Worm (Caenorhabditis elegans): ENCODE data around the gene ZC204.17.
"Not testable (repeated sequence)": the region's sequence is repeated elsewhere in the genome, so short reads cannot be mapped to it uniquely, and the experiment has no call there.

ZC204.17 gene

ce11 chrII:1633490-1633889 lies 12.6 kb downstream of the ZC204.17 start, which contains the start of gene C08E3.1:
Gene C08E3.1 (plus strand): TSS chrII:1633790.
- TF ChIP-seq nhr-28, lin-13, cnd-1 (tag; optimal IDR thresholded peaks at IDR 0.05): not testable (repeated sequence)

DNA sequence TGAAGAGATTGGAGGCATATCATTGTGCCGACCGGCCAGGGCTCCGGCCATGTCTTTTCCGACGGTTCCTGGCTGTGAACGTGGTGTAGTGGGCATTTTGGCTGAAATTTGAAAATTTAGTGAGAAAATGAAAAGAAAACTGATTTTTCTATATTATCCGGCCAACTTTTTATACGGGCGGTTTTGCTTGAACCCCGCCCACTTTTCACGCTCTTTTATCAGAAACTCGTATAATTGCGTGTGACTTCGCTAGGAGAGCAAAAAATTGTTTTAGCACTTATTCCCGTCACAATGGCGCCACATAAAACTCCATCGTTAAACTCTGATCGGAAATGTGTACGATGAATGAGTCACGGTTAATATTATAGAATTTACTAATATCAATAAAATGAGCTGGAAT lies 13.9 kb downstream of the ZC204.17 start, which contains the start of gene C08E3.13:
Gene C08E3.13 (minus strand): TSS at position 101 of the 400 bp plus-strand sequence.
- not testable (repeated sequence) for TF ChIP-seq pha-4 (tag; optimal IDR thresholded peaks at IDR 0.05); blmp-1 (tag; optimal IDR thresholded peaks at IDR 0.05); flh-1 (GFP tag; optimal IDR thresholded peaks at IDR 0.05)

- not testable (repeated sequence) for TF ChIP-seq mls-2, zip-8, hlh-1 (tag; optimal IDR thresholded peaks at IDR 0.05)
Observed at ce11 chrII:1627783-1628182, 18.3 kb downstream of the ZC204.17 start, which contains the start of gene C08E3.15. Gene C08E3.15 (minus strand): TSS chrII:1627883.

ce11 chrII:1625666-1626065 lies 20.4 kb downstream of the ZC204.17 start, which contains the start of gene C08E3.14:
Gene C08E3.14 (plus strand): TSS chrII:1625966.
- TF ChIP-seq mep-1 (tag; optimal IDR thresholded peaks at IDR 0.05) (no peak), ceh-83 (GFP tag; optimal IDR thresholded peaks at IDR 0.05) (no peak), blmp-1 (tag; optimal IDR thresholded peaks at IDR 0.05) (no peak), mls-2 (tag; optimal IDR thresholded peaks at IDR 0.05) (no peak), lin-32 (GFP tag; optimal IDR thresholded peaks at IDR 0.05) (no peak), lsy-2 (tag; optimal IDR thresholded peaks at IDR 0.05) (no peak), flh-1 (GFP tag; optimal IDR thresholded peaks at IDR 0.05) (no peak), nhr-12 (tag; optimal IDR thresholded peaks at IDR 0.05) (no peak), M03D4.4 (tag; optimal IDR thresholded peaks at IDR 0.05) (no peak), snpc-4 (tag; optimal IDR thresholded peaks at IDR 0.05) (no peak), ham-2 (GFP tag; optimal IDR thresholded peaks at IDR 0.05) (no peak), ces-1 (GFP tag; optimal IDR thresholded peaks at IDR 0.05) (no peak), sptf-1 (tag; optimal IDR thresholded peaks at IDR 0.05) (no peak), mab-5 (tag; optimal IDR thresholded peaks at IDR 0.05) (no peak), zip-8 (tag; optimal IDR thresholded peaks at IDR 0.05) (no peak), nhr-2 (tag; optimal IDR thresholded peaks at IDR 0.05) (no peak)

- TF ChIP-seq cnd-1 (tag; optimal IDR thresholded peaks at IDR 0.05) = no peak
- TF ChIP-seq blmp-1 (tag; optimal IDR thresholded peaks at IDR 0.05) = no peak
- TF ChIP-seq nhr-237 (tag; optimal IDR thresholded peaks at IDR 0.05) = no peak
- TF ChIP-seq lsy-2 (tag; optimal IDR thresholded peaks at IDR 0.05) = no peak
- no peak for TF ChIP-seq ceh-83 (GFP tag; optimal IDR thresholded peaks at IDR 0.05)
- no peak for TF ChIP-seq mab-5 (tag; optimal IDR thresholded peaks at IDR 0.05)
- TF ChIP-seq elt-1 (tag; optimal IDR thresholded peaks at IDR 0.05; ENCODE audit: borderline replicate concordance, insufficient read depth) = no peak
- TF ChIP-seq sptf-1 (tag; optimal IDR thresholded peaks at IDR 0.05) = no peak
- TF ChIP-seq tbx-8 (GFP tag; optimal IDR thresholded peaks at IDR 0.05) = no peak
- TF ChIP-seq hlh-1 (tag; optimal IDR thresholded peaks at IDR 0.05) = no peak
- no peak for TF ChIP-seq bed-3 (GFP tag; optimal IDR thresholded peaks at IDR 0.05)
- TF ChIP-seq unc-120 (tag; optimal IDR thresholded peaks at IDR 0.05; ENCODE audit: poor library complexity, severe bottlenecking) = no peak
- TF ChIP-seq snpc-4 (tag; optimal IDR thresholded peaks at IDR 0.05) = no peak
- TF ChIP-seq ceh-43 (GFP tag; optimal IDR thresholded peaks at IDR 0.05) = no peak
- no peak for TF ChIP-seq lin-32 (GFP tag; optimal IDR thresholded peaks at IDR 0.05)
- TF ChIP-seq ham-2 (GFP tag; optimal IDR thresholded peaks at IDR 0.05) = no peak
Observed at ce11 chrII:1624572-1624971, 21.5 kb downstream of the ZC204.17 start, which contains the start of gene fbxa-160. Gene fbxa-160 (minus strand): TSS chrII:1624672.

ce11 chrII:1621795-1622194 lies 24.3 kb downstream of the ZC204.17 start:
- TF ChIP-seq bed-3 (GFP tag; optimal IDR thresholded peaks at IDR 0.05) = no peak
- no peak for TF ChIP-seq zip-8 (tag; optimal IDR thresholded peaks at IDR 0.05)
- no peak for TF ChIP-seq pha-4 (tag; optimal IDR thresholded peaks at IDR 0.05)
- TF ChIP-seq snpc-4 (tag; optimal IDR thresholded peaks at IDR 0.05) = no peak
- no peak for TF ChIP-seq sptf-1 (tag; optimal IDR thresholded peaks at IDR 0.05)
- TF ChIP-seq mls-2 (tag; optimal IDR thresholded peaks at IDR 0.05) = no peak
- no peak for TF ChIP-seq unc-62 (GFP tag; optimal IDR thresholded peaks at IDR 0.05)
- TF ChIP-seq flh-1 (GFP tag; optimal IDR thresholded peaks at IDR 0.05) = no peak
- TF ChIP-seq nhr-28 (tag; optimal IDR thresholded peaks at IDR 0.05) = no peak
- TF ChIP-seq ces-1 (GFP tag; optimal IDR thresholded peaks at IDR 0.05) = no peak
- TF ChIP-seq ztf-11 (tag; optimal IDR thresholded peaks at IDR 0.05) = no peak
